Worm (Caenorhabditis elegans) whole organism, late embryonic: ENCODE results near the gene ins-11.

Experiments used
- C08G9.2 ChIP-seq: sonication (generic microtip); optimal IDR thresholded peaks from 2 replicates; lab custom pipeline; 2016; ENCODE audit warnings: mild to moderate bottlenecking, missing genetic modification characterization, moderate library complexity, missing compliant biosample characterization
- C38D4.7 ChIP-seq: fragments of 200-800 bp; sonication (Bioruptor generic); optimal IDR thresholded peaks from 2 replicates; lab custom pipeline; 2018; ENCODE audit warnings: mild to moderate bottlenecking, missing genetic modification characterization, moderate library complexity, missing compliant biosample characterization
- F13H6.1 ChIP-seq: sonication (generic microtip); optimal IDR thresholded peaks from 2 replicates; lab custom pipeline; 2016; ENCODE audit warnings: missing genetic modification characterization, missing compliant biosample characterization
- K02D7.2 ChIP-seq: sonication (generic microtip); optimal IDR thresholded peaks from 2 replicates; lab custom pipeline; 2017; ENCODE audit warnings: mild to moderate bottlenecking, missing genetic modification characterization, missing compliant biosample characterization
- K09A11.1 ChIP-seq: sonication (generic microtip); optimal IDR thresholded peaks from 2 replicates; lab custom pipeline; 2017; ENCODE audit warnings: antibody characterized with exemption, mild to moderate bottlenecking, missing genetic modification characterization, missing compliant biosample characterization; ENCODE audit not compliant: insufficient read depth
- Y22D7AL.16 ChIP-seq: sonication (generic microtip); optimal IDR thresholded peaks from 2 replicates; lab custom pipeline; 2016; ENCODE audit warnings: missing genetic modification characterization, missing compliant biosample characterization
- ahr-1 ChIP-seq: sonication (generic microtip); optimal IDR thresholded peaks from 2 replicates; lab custom pipeline; 2016; ENCODE audit warnings: missing genetic modification characterization, missing compliant biosample characterization
- ama-1 ChIP-seq: fragments of 150-350 bp; optimal IDR thresholded peaks from 2 replicates; lab custom pipeline; 2014
- ceh-14 ChIP-seq: sonication (generic microtip); optimal IDR thresholded peaks from 2 replicates; lab custom pipeline; 2016; ENCODE audit warnings: missing genotype, missing genetic modification characterization, missing compliant biosample characterization
- ceh-18 ChIP-seq: sonication (generic microtip); optimal IDR thresholded peaks from 2 replicates; lab custom pipeline; 2016; ENCODE audit warnings: missing genetic modification characterization, missing compliant biosample characterization
- ceh-2 ChIP-seq: sonication (generic microtip); optimal IDR thresholded peaks from 2 replicates; lab custom pipeline; 2016; ENCODE audit warnings: missing genotype, missing genetic modification characterization, missing compliant biosample characterization
- ceh-22 ChIP-seq: sonication (generic microtip); optimal IDR thresholded peaks from 2 replicates; lab custom pipeline; 2017; ENCODE audit warnings: missing biosample characterization, missing genetic modification characterization
- ceh-24 ChIP-seq: sonication (generic microtip); optimal IDR thresholded peaks from 2 replicates; lab custom pipeline; 2016; ENCODE audit warnings: mild to moderate bottlenecking, missing genetic modification characterization, missing compliant biosample characterization
- ceh-30 ChIP-seq: fragments of 150-350 bp; optimal IDR thresholded peaks from 2 replicates; lab custom pipeline; 2014; ENCODE audit warnings: missing biosample characterization, missing genetic modification characterization
- ceh-31 ChIP-seq: sonication (generic microtip); optimal IDR thresholded peaks from 2 replicates; lab custom pipeline; 2016; ENCODE audit warnings: missing genetic modification characterization, missing compliant biosample characterization
- ceh-34 ChIP-seq: sonication (generic microtip); optimal IDR thresholded peaks from 2 replicates; lab custom pipeline; 2016; ENCODE audit warnings: mild to moderate bottlenecking, missing genetic modification characterization, missing compliant biosample characterization
- ceh-48 ChIP-seq: sonication (generic microtip); optimal IDR thresholded peaks from 2 replicates; lab custom pipeline; 2016; ENCODE audit warnings: missing genetic modification characterization, inconsistent platforms, missing compliant biosample characterization
- che-1 ChIP-seq: sonication (generic microtip); optimal IDR thresholded peaks from 2 replicates; lab custom pipeline; 2016; ENCODE audit warnings: mild to moderate bottlenecking, missing genetic modification characterization, missing compliant biosample characterization
- dmd-4 ChIP-seq: sonication (generic microtip); optimal IDR thresholded peaks from 2 replicates; lab custom pipeline; 2016; ENCODE audit warnings: borderline replicate concordance, missing genetic modification characterization, missing compliant biosample characterization
- elt-2 ChIP-seq: sonication (generic microtip); optimal IDR thresholded peaks from 2 replicates; lab custom pipeline; 2016; ENCODE audit warnings: missing genetic modification reagents, missing genetic modification characterization, missing compliant biosample characterization
- elt-4 ChIP-seq: sonication (generic microtip); optimal IDR thresholded peaks from 2 replicates; lab custom pipeline; 2016; ENCODE audit warnings: missing genetic modification characterization, missing compliant biosample characterization
- ets-4 ChIP-seq: sonication (generic microtip); optimal IDR thresholded peaks from 2 replicates; lab custom pipeline; 2016; ENCODE audit warnings: missing genetic modification characterization, missing compliant biosample characterization
- eyg-1 ChIP-seq: sonication (generic microtip); optimal IDR thresholded peaks from 2 replicates; lab custom pipeline; 2016; ENCODE audit warnings: missing genotype, missing genetic modification characterization, missing compliant biosample characterization
- fax-1 ChIP-seq: sonication (generic microtip); optimal IDR thresholded peaks from 2 replicates; lab custom pipeline; 2016; ENCODE audit warnings: missing genotype, missing genetic modification characterization, missing compliant biosample characterization
- fkh-10 ChIP-seq: fragments of 150-350 bp; optimal IDR thresholded peaks from 2 replicates; lab custom pipeline; 2014; ENCODE audit warnings: missing biosample characterization, missing genetic modification reagents, missing genetic modification characterization
- hlh-15 ChIP-seq: sonication (generic microtip); optimal IDR thresholded peaks from 2 replicates; lab custom pipeline; 2016; ENCODE audit warnings: missing genetic modification characterization, missing compliant biosample characterization
- hlh-30 ChIP-seq: sonication (generic microtip); optimal IDR thresholded peaks from 2 replicates; lab custom pipeline; 2017; ENCODE audit warnings: antibody characterized with exemption, missing genetic modification characterization, missing compliant biosample characterization; ENCODE audit not compliant: insufficient read depth
- hlh-6 ChIP-seq: sonication (generic microtip); optimal IDR thresholded peaks from 2 replicates; lab custom pipeline; 2016; ENCODE audit warnings: missing genotype, missing genetic modification characterization, missing compliant biosample characterization
- hlh-8 ChIP-seq: sonication (generic microtip); optimal IDR thresholded peaks from 2 replicates; lab custom pipeline; 2016; ENCODE audit warnings: missing genotype, missing genetic modification characterization, missing compliant biosample characterization
- lim-6 ChIP-seq: sonication (generic microtip); optimal IDR thresholded peaks from 2 replicates; lab custom pipeline; 2016; ENCODE audit warnings: missing genetic modification characterization, missing compliant biosample characterization
- lin-11 ChIP-seq: fragments of 200-800 bp; sonication (Bioruptor generic); optimal IDR thresholded peaks from 2 replicates; lab custom pipeline; 2018; ENCODE audit warnings: mild to moderate bottlenecking, missing genetic modification characterization, missing compliant biosample characterization
- madf-2 ChIP-seq: sonication (generic microtip); optimal IDR thresholded peaks from 2 replicates; lab custom pipeline; 2017; ENCODE audit warnings: missing genetic modification characterization, missing compliant biosample characterization
- mec-3 ChIP-seq: sonication (generic microtip); optimal IDR thresholded peaks from 2 replicates; lab custom pipeline; 2016; ENCODE audit warnings: borderline replicate concordance, missing genetic modification characterization, missing compliant biosample characterization
- nfya-1 ChIP-seq: sonication (generic microtip); optimal IDR thresholded peaks from 2 replicates; lab custom pipeline; 2017; ENCODE audit warnings: missing genetic modification characterization, mild to moderate bottlenecking, missing compliant biosample characterization, antibody characterized with exemption, moderate library complexity
- nhr-232 ChIP-seq: sonication (generic microtip); optimal IDR thresholded peaks from 2 replicates; lab custom pipeline; 2016; ENCODE audit warnings: missing genetic modification characterization, missing compliant biosample characterization
- npax-4 ChIP-seq: sonication (generic microtip); optimal IDR thresholded peaks from 2 replicates; lab custom pipeline; 2016; ENCODE audit warnings: missing genetic modification characterization, missing compliant biosample characterization
- odd-2 ChIP-seq: sonication (generic microtip); optimal IDR thresholded peaks from 2 replicates; lab custom pipeline; 2017; ENCODE audit warnings: antibody characterized with exemption, mild to moderate bottlenecking, missing genetic modification characterization, missing compliant biosample characterization
- pag-3 ChIP-seq: sonication (generic microtip); optimal IDR thresholded peaks from 2 replicates; lab custom pipeline; 2016; ENCODE audit warnings: missing compliant biosample characterization, missing genetic modification characterization, borderline replicate concordance
- pat-9 ChIP-seq: fragments of 200-800 bp; sonication (Bioruptor generic); optimal IDR thresholded peaks from 2 replicates; lab custom pipeline; 2018; ENCODE audit warnings: mild to moderate bottlenecking, missing genetic modification characterization, moderate library complexity, missing compliant biosample characterization
- pha-4 ChIP-seq: fragments of 150-350 bp; optimal IDR thresholded peaks from 2 replicates; lab custom pipeline; 2018; ENCODE audit warnings: missing biosample characterization, missing genetic modification reagents, missing genetic modification characterization
- pros-1 ChIP-seq: fragments of 150-350 bp; optimal IDR thresholded peaks from 2 replicates; lab custom pipeline; 2014; ENCODE audit warnings: missing biosample characterization, missing genetic modification reagents, missing genetic modification characterization
- ref-2 ChIP-seq: sonication (generic microtip); optimal IDR thresholded peaks from 2 replicates; lab custom pipeline; 2016; ENCODE audit warnings: missing genetic modification characterization, missing compliant biosample characterization
- rnt-1 ChIP-seq: sonication (generic microtip); optimal IDR thresholded peaks from 2 replicates; lab custom pipeline; 2016; ENCODE audit warnings: missing genetic modification characterization, missing compliant biosample characterization
- syd-9 ChIP-seq: sonication (generic microtip); optimal IDR thresholded peaks from 2 replicates; lab custom pipeline; 2016; ENCODE audit warnings: mild to moderate bottlenecking, missing genetic modification characterization, moderate library complexity, missing compliant biosample characterization
- tbx-2 ChIP-seq: sonication (generic microtip); optimal IDR thresholded peaks from 2 replicates; lab custom pipeline; 2016; ENCODE audit warnings: missing genetic modification characterization, missing compliant biosample characterization
- tbx-7 ChIP-seq: sonication (generic microtip); optimal IDR thresholded peaks from 2 replicates; lab custom pipeline; 2016; ENCODE audit warnings: missing genotype, missing genetic modification characterization, missing compliant biosample characterization
- unc-42 ChIP-seq: sonication (generic microtip); optimal IDR thresholded peaks from 2 replicates; lab custom pipeline; 2016; ENCODE audit warnings: missing genotype, missing genetic modification characterization, missing compliant biosample characterization
- unc-86 ChIP-seq: sonication (generic microtip); optimal IDR thresholded peaks from 2 replicates; lab custom pipeline; 2016; ENCODE audit warnings: missing genetic modification characterization, missing compliant biosample characterization
- zip-5 ChIP-seq: sonication (generic microtip); optimal IDR thresholded peaks from 2 replicates; lab custom pipeline; 2016; ENCODE audit warnings: missing genetic modification characterization, missing compliant biosample characterization
- ztf-16 ChIP-seq: sonication (generic microtip); optimal IDR thresholded peaks from 2 replicates; lab custom pipeline; 2017; ENCODE audit warnings: missing genetic modification characterization, missing compliant biosample characterization

Gene ins-11

ce11 chrII:5593377-5593932, 36.9 kb downstream of the ins-11 start, which contains the start of gene cdc-14 (continued):
- TF ChIP-seq pros-1 (tag; lab: Kevin White, UChicago) = no peak
- TF ChIP-seq che-1 (tag; lab: Kevin White, UChicago) = no peak
- no peak for TF ChIP-seq C38D4.7 (GFP tag; lab: Kevin White, UChicago)
- TF ChIP-seq hlh-15 (tag; lab: Kevin White, UChicago) = no peak
- no peak for TF ChIP-seq K02D7.2 (tag; lab: Kevin White, UChicago)
- no peak for TF ChIP-seq lim-6 (tag; lab: Kevin White, UChicago)
- no peak for TF ChIP-seq F13H6.1 (tag; lab: Kevin White, UChicago)
- peak; percentile 72 for TF ChIP-seq nfya-1 (tag; lab: Kevin White, UChicago)
- peak; percentile 95 for TF ChIP-seq hlh-30 (tag; lab: Kevin White, UChicago)
- no peak for TF ChIP-seq Y22D7AL.16 (tag; lab: Kevin White, UChicago)
- TF ChIP-seq unc-42 (tag; lab: Kevin White, UChicago) = peak; percentile 59
- TF ChIP-seq madf-2 (tag; lab: Kevin White, UChicago) = no peak
- TF ChIP-seq lin-11 (tag; lab: Kevin White, UChicago) = no peak
- TF ChIP-seq pat-9 = no peak
- no peak for TF ChIP-seq ceh-24 (tag; lab: Kevin White, UChicago)
- peak; percentile 13 for TF ChIP-seq hlh-8 (tag; lab: Kevin White, UChicago)
- no peak for TF ChIP-seq npax-4
- TF ChIP-seq ceh-34 (tag; lab: Kevin White, UChicago) = peak; percentile 69
- TF ChIP-seq ztf-16 (tag; lab: Kevin White, UChicago) = no peak
- no peak for TF ChIP-seq ceh-30
- TF ChIP-seq K09A11.1 = no peak
- TF ChIP-seq C08G9.2 (tag; lab: Kevin White, UChicago) = no peak
- TF ChIP-seq pha-4 (tag; lab: Kevin White, UChicago) = no peak
- TF ChIP-seq dmd-4 (tag; lab: Kevin White, UChicago) = no peak
- no peak for TF ChIP-seq nhr-232 (tag; lab: Kevin White, UChicago)
- no peak for TF ChIP-seq ama-1 (lab: Kevin White, UChicago)
- no peak for TF ChIP-seq pag-3 (tag; lab: Kevin White, UChicago)
- TF ChIP-seq fkh-10 (GFP tag; lab: Kevin White, UChicago) = no peak
- TF ChIP-seq odd-2 (tag; lab: Kevin White, UChicago) = no peak
- TF ChIP-seq zip-5 (tag; lab: Kevin White, UChicago) = no peak
- TF ChIP-seq hlh-6 (tag; lab: Kevin White, UChicago) = peak; percentile 38
- no peak for TF ChIP-seq mec-3 (tag; lab: Kevin White, UChicago)
- TF ChIP-seq, all 69 proteins: peak for 16

ce11 chrII:5594210-5594764, 37.8 kb downstream of the ins-11 start, which contains the start of gene ttc-4:
TSS of gene ttc-4 (plus strand) at chrII:5594714.
- no peak for TF ChIP-seq eyg-1 (tag; lab: Kevin White, UChicago)
- peak; percentile 71 for TF ChIP-seq zip-5 (tag; lab: Kevin White, UChicago)
- TF ChIP-seq hlh-8 (tag; lab: Kevin White, UChicago) = peak; percentile 58
- TF ChIP-seq C08G9.2 (tag; lab: Kevin White, UChicago) = peak; percentile 71
- peak; percentile 27 for TF ChIP-seq lim-6 (tag; lab: Kevin White, UChicago)
- TF ChIP-seq ceh-14 (tag; lab: Kevin White, UChicago) = peak; percentile 52
- peak; percentile 90 for TF ChIP-seq ceh-31
- TF ChIP-seq ceh-24 (tag; lab: Kevin White, UChicago) = no peak
- no peak for TF ChIP-seq hlh-15 (tag; lab: Kevin White, UChicago)
- TF ChIP-seq ref-2 = peak; percentile 5
- peak; percentile 33 for TF ChIP-seq ceh-2
- TF ChIP-seq ceh-22 (tag; lab: Kevin White, UChicago) = no peak
- peak; percentile 54 for TF ChIP-seq F13H6.1 (tag; lab: Kevin White, UChicago)
- TF ChIP-seq ceh-18 (tag; lab: Kevin White, UChicago) = no peak
- TF ChIP-seq ahr-1 (tag; lab: Kevin White, UChicago) = peak; percentile 22
- TF ChIP-seq tbx-2 = peak; percentile 80
- TF ChIP-seq tbx-7 (tag; lab: Kevin White, UChicago) = peak; percentile 8
- peak; percentile 90 for TF ChIP-seq elt-2 (tag; lab: Kevin White, UChicago)
- peak; percentile 45 for TF ChIP-seq ceh-34 (tag; lab: Kevin White, UChicago)
- TF ChIP-seq elt-4 (tag; lab: Kevin White, UChicago) = no peak
- TF ChIP-seq syd-9 (tag; lab: Kevin White, UChicago) = no peak
- peak; percentile 8 for TF ChIP-seq fax-1 (tag; lab: Kevin White, UChicago)
- TF ChIP-seq rnt-1 = peak; percentile 33
- peak; percentile 56 for TF ChIP-seq ets-4
- TF ChIP-seq npax-4 = no peak
- TF ChIP-seq unc-42 (tag; lab: Kevin White, UChicago) = peak; percentile 64
- TF ChIP-seq unc-86 (tag; lab: Kevin White, UChicago) = peak; percentile 29
- no peak for TF ChIP-seq ceh-48 (tag; lab: Kevin White, UChicago)
